Worm (Caenorhabditis elegans) whole organism, mixed stage, embryonic: ENCODE measurements around the gene gst-23.

Experiments
- bed-3 ChIP-seq: fragments of 200-800 bp; sonication (Bioruptor generic); optimal IDR thresholded peaks from 3 replicates; lab custom pipeline; 2018; ENCODE audit warnings: mild to moderate bottlenecking, missing genetic modification characterization, moderate library complexity, missing compliant biosample characterization
- blmp-1 ChIP-seq: fragments of 150-350 bp; optimal IDR thresholded peaks from 2 replicates; lab custom pipeline; 2014; ENCODE audit warnings: missing biosample characterization, missing genetic modification characterization
- ceh-43 ChIP-seq: fragments of 200-800 bp; sonication (Bioruptor generic); optimal IDR thresholded peaks from 2 replicates; lab custom pipeline; 2018; ENCODE audit warnings: mild to moderate bottlenecking, missing genetic modification characterization, moderate library complexity, missing compliant biosample characterization
- cnd-1 ChIP-seq: fragments of 200-800 bp; sonication (Bioruptor generic); optimal IDR thresholded peaks from 2 replicates; lab custom pipeline; 2018; ENCODE audit warnings: mild to moderate bottlenecking, missing genetic modification characterization, missing compliant biosample characterization
- elt-3 ChIP-seq: fragments of 150-350 bp; optimal IDR thresholded peaks from 2 replicates; lab custom pipeline; 2014; ENCODE audit warnings: missing biosample characterization, missing genetic modification characterization
- lin-13 ChIP-seq: fragments of 150-350 bp; optimal IDR thresholded peaks from 2 replicates; lab custom pipeline; 2014; ENCODE audit warnings: missing biosample characterization, missing genetic modification characterization
- lsy-2 ChIP-seq: fragments of 150-350 bp; optimal IDR thresholded peaks from 2 replicates; lab custom pipeline; 2014; ENCODE audit warnings: missing biosample characterization, missing genetic modification characterization
- nhr-237 ChIP-seq: fragments of 150-350 bp; optimal IDR thresholded peaks from 2 replicates; lab custom pipeline; 2014; ENCODE audit warnings: missing biosample characterization, missing genetic modification characterization
- nhr-28 ChIP-seq: fragments of 150-350 bp; optimal IDR thresholded peaks from 2 replicates; lab custom pipeline; 2014; ENCODE audit warnings: missing biosample characterization, missing genetic modification characterization
- pha-4 ChIP-seq: fragments of 150-350 bp; optimal IDR thresholded peaks from 2 replicates; lab custom pipeline; 2018; ENCODE audit warnings: missing biosample characterization, missing genetic modification reagents, missing genetic modification characterization
- snpc-4 ChIP-seq: fragments of 150-350 bp; optimal IDR thresholded peaks from 2 replicates; lab custom pipeline; 2014; ENCODE audit warnings: missing biosample characterization, missing genetic modification characterization
- unc-39 ChIP-seq: fragments of 150-350 bp; optimal IDR thresholded peaks from 2 replicates; lab custom pipeline; 2014; ENCODE audit warnings: missing biosample characterization, missing genetic modification characterization
- zip-8 ChIP-seq: fragments of 150-350 bp; optimal IDR thresholded peaks from 2 replicates; lab custom pipeline; 2014; ENCODE audit warnings: missing biosample characterization, missing genetic modification characterization
- ztf-11 ChIP-seq: fragments of 150-350 bp; optimal IDR thresholded peaks from 2 replicates; lab custom pipeline; 2014; ENCODE audit warnings: missing biosample characterization, missing genetic modification characterization

ce11 chrV:3204433-3204832, 38.7 kb upstream of the gst-23 start:
- TF ChIP-seq ztf-11: no peak
- no peak for TF ChIP-seq blmp-1 (tag; lab: Kevin White, UChicago)
- no peak for TF ChIP-seq pha-4 (tag; lab: Kevin White, UChicago)
- TF ChIP-seq snpc-4 (tag; lab: Kevin White, UChicago): no peak
- no peak for TF ChIP-seq bed-3 (GFP tag; lab: Kevin White, UChicago)
- TF ChIP-seq ceh-43 (GFP tag; lab: Kevin White, UChicago): no peak
- TF ChIP-seq lsy-2 (tag; lab: Kevin White, UChicago): no peak
- TF ChIP-seq nhr-237: no peak
- no peak for TF ChIP-seq elt-3 (tag; lab: Kevin White, UChicago)
- no peak for TF ChIP-seq lin-13
- TF ChIP-seq unc-39: no peak
- no peak for TF ChIP-seq cnd-1 (tag; lab: Kevin White, UChicago)
- no peak for TF ChIP-seq zip-8 (tag; lab: Kevin White, UChicago)
- TF ChIP-seq nhr-28: no peak
